Fruit fly (Drosophila melanogaster): ENCODE data around the gene CG31800.
A peak's percentile ranks its signal among the peaks of the same experiment; 100 is the strongest.

Gene CG31800

DNA sequence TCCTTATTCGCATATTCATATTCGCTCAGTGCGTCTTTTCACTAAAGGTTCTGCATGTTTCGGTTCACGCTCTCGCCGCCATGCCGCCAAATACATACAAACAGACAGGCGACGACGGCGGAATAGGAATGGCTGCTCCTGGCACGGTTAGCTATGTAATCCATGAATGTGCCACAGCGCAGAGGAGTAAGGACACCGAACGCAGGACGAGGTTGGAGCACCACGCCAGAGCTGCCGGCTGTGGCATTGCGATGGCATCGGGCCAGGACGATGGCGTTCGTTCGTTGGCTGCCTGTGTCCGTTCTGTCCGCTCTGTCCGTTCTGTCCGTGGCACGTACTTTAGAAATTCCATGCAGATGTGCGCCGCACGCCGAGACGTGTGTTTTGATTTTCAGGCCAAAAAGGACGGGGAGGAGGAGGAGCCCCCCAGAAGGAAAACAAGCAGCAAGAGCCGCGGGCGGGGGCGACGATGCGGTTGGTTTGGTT is 19.5 kb downstream of the CG31800 start:
- no peak for TF ChIP-seq pan (optimal IDR thresholded peaks at IDR 0.05)
- no peak for TF ChIP-seq usp (GFP tag; optimal IDR thresholded peaks at IDR 0.05)
- no peak for TF ChIP-seq CG8478 (optimal IDR thresholded peaks at IDR 0.05)
- no peak for TF ChIP-seq EcR (GFP tag; optimal IDR thresholded peaks at IDR 0.05)
- no peak for TF ChIP-seq Dll (optimal IDR thresholded peaks at IDR 0.05)
- no peak for TF ChIP-seq psq (optimal IDR thresholded peaks at IDR 0.05)

DNA sequence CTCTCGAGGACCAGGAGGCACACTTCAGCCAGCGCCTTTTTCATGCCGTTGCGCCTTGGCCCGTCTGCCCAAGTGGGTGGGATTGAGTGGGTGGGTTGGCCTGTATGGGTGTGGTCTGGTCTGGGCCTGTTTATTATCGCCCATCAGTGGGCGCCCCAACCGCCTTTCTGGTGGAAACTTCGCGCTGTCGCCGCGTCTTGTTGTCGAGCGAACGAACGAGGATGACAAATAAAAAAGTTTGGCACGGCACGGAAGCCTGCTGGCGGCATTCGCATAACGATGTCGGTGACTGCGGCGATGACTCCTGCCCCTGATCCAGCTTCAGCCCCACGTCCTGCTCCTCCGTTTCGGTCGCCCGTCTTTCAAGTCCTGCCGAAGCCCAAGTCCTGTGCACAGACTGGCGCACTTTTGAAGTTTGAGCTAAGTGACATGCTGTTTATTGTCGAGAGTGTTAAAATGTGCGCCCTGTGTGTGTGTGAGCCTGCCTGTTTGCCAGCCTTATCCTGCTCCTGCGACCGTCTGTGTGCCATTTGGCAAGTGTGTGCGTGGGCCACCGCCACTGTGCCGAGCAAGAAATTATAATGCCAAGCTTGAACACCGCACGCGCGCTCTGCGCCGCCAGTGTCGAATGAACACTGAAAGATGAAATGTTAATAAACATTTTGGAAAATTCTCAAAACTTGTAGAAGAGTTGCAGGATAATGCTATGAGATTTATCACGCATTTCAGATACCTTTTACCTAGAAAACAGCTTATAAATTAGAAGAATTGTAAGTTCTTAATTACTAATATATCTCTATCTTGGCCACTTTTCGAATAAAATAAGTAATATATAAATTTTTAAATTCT is 20.1 kb downstream of the CG31800 start:
- no peak for TF ChIP-seq usp (GFP tag; optimal IDR thresholded peaks at IDR 0.05)
- TF ChIP-seq CG8478 (optimal IDR thresholded peaks at IDR 0.05): no peak
- no peak for TF ChIP-seq EcR (GFP tag; optimal IDR thresholded peaks at IDR 0.05)
- no peak for TF ChIP-seq Dll (optimal IDR thresholded peaks at IDR 0.05)
- no peak for TF ChIP-seq pan (optimal IDR thresholded peaks at IDR 0.05)
- TF ChIP-seq psq (optimal IDR thresholded peaks at IDR 0.05): no peak

DNA sequence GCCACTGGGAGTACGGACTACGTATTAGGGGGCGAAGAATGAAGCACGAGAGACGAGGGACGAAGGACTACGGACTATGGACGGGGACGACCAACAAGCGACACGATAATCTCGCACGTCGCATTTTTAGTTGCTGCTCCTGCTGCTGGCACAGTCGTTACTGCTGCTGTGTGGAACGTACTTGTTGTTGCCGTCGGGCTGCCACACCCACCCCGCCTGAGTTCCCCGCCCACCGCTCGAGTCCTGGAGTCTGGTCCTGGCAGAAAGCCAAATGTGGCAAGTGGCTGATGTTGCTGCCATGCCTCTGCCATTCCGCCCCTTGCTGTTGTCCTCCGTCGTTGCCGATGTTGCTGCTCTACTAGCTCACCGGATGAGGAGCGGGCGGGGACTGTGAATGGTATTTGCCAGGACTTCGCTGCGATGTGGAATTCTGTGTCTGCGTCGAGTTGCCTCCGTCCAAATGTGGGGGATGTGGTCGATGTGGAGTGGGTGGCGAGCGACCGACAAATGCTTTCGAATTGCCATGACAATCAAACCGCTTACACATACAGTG is 21.5 kb downstream of the CG31800 start:
- no peak for TF ChIP-seq Dll (optimal IDR thresholded peaks at IDR 0.05)
- TF ChIP-seq pan (optimal IDR thresholded peaks at IDR 0.05): no peak
- TF ChIP-seq usp (GFP tag; optimal IDR thresholded peaks at IDR 0.05): no peak
- no peak for TF ChIP-seq CG8478 (optimal IDR thresholded peaks at IDR 0.05)
- no peak for TF ChIP-seq psq (optimal IDR thresholded peaks at IDR 0.05)
- no peak for TF ChIP-seq EcR (GFP tag; optimal IDR thresholded peaks at IDR 0.05)

DNA sequence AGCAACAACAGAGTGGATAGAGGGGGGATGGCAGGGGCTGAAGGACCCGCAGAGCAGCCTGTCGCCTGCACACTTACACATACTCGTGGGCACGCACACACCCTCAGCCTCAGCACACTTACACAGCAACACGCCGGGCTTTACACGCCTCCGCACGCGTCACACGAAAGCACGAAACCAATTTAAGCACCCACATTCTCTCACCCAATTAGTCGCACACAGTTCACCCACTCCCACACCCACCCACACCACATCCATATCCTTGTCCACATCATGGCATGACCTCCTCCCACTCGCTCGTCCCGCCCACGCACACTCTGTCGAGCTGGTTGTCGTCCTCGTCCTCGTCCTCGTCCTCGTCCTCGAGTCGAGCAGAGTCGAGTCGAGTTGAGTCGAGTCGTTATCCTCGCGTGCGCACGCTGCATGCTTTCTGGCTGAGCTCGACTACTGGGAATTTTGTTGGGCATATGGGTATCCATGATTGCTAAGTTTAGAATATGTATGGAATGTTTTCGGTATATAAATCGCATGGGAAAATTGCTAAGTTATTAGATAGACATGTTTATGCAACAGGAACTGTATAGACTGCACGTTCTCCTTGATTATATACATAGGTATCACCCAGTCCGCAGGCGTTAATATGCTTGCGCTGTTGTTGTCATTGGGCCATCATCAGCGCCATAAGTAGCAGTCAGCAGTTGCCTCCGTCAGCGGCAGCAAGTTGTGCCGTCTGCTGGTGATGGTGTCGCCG is 22.3 kb downstream of the CG31800 start:
- TF ChIP-seq pan (optimal IDR thresholded peaks at IDR 0.05) (peak; percentile 62), usp (GFP tag; optimal IDR thresholded peaks at IDR 0.05) (no peak)

DNA sequence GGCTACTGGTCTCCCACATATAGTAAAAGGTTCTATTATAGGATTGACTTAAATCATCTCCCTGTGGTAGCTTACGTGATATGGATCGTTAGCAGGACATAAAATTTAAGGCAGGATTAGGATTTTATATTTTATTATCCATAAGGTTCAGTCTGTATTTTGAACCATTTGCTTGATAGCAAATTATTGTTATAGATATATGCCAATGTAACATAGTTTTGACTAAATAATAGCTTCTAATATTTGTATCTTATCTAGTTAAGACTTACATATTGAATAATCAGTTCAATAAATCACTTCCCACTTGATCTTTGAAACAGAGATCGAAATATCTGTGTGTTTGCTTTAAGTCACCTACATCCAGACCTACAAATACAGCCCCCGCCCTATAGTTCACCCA is 23.8 kb downstream of the CG31800 start, which contains the start of gene robl37BC:
Gene robl37BC, plus strand, starts transcription at position 301 of the 400 bp plus-strand sequence.
- TF ChIP-seq psq (optimal IDR thresholded peaks at IDR 0.05) (no peak), EcR (GFP tag; optimal IDR thresholded peaks at IDR 0.05) (no peak), pan (optimal IDR thresholded peaks at IDR 0.05) (no peak), usp (GFP tag; optimal IDR thresholded peaks at IDR 0.05) (no peak), Dll (optimal IDR thresholded peaks at IDR 0.05) (no peak), CG8478 (optimal IDR thresholded peaks at IDR 0.05) (no peak)

DNA sequence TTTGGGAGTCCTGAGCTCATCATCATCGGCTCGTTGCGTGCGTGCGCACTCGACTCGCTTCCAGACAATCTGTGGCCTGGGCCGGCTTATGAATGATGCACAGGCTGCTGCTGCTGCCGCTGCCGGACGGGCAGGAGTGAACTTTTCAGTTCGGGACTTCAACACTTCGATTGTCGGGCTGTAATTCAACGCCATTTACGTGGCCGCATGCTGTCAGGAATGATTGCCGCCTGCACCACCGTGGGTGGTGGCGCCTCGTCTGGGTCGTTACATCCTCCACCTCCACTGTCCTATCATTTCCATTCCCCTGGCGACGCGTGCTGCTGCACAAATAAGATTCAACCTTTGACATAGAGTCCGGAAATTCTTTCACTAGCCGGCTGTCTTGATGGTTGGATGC is 24.3 kb downstream of the CG31800 start:
- TF ChIP-seq usp (GFP tag; optimal IDR thresholded peaks at IDR 0.05) (no peak), CG8478 (optimal IDR thresholded peaks at IDR 0.05) (no peak), EcR (GFP tag; optimal IDR thresholded peaks at IDR 0.05) (no peak), psq (optimal IDR thresholded peaks at IDR 0.05) (no peak), pan (optimal IDR thresholded peaks at IDR 0.05) (no peak), Dll (optimal IDR thresholded peaks at IDR 0.05) (no peak)

DNA sequence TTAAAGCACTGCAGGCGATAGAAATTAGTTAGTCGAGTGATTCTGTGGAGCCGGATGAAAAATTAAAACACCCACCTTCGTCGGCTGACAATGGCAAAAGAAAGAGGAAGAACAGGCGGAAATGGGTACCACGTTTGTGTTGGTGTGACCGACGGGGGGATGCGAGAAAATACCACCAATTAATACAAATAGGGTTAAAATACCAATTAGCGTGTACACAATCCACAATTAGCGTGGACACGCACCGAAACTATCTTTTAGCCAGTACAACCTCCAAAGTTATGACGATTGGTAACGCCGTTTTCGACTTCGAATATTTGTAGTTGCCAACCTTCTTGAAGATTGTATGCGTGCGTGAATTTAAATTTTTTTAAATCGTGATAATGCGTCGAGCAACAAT is 25.2 kb downstream of the CG31800 start, which contains the start of gene RpL30:
Gene RpL30, minus strand, starts transcription at position 177 of the 400 bp plus-strand sequence.
- TF ChIP-seq Dll (optimal IDR thresholded peaks at IDR 0.05): no peak
- TF ChIP-seq psq (optimal IDR thresholded peaks at IDR 0.05): no peak
- TF ChIP-seq EcR (GFP tag; optimal IDR thresholded peaks at IDR 0.05): no peak
- no peak for TF ChIP-seq usp (GFP tag; optimal IDR thresholded peaks at IDR 0.05)
- no peak for TF ChIP-seq CG8478 (optimal IDR thresholded peaks at IDR 0.05)
- TF ChIP-seq pan (optimal IDR thresholded peaks at IDR 0.05): no peak

DNA sequence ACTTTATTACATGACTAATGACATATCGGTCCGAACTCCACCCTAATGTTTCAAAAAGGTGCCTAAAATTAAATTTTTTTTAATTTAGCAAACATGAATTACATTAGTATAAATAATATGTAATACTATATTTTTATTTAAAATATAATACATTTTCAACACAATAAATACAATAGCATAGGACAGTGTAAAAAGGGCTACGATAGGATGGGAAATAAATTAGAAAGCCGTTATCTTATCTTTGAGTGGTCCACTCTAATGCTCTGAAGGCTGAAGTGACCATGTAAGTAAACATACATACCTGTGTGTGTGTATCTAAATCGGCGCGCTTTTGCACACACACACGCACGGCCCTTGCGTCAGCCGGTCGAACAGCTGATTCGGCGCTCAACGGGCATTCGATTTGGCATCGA is 31.4 kb downstream of the CG31800 start, which contains the start of gene CG31793:
Gene CG31793, plus strand, starts transcription at position 409 of the 413 bp plus-strand sequence.
- TF ChIP-seq usp (GFP tag; optimal IDR thresholded peaks at IDR 0.05): no peak
- TF ChIP-seq EcR (GFP tag; optimal IDR thresholded peaks at IDR 0.05): no peak
- TF ChIP-seq CG8478 (optimal IDR thresholded peaks at IDR 0.05): no peak

DNA sequence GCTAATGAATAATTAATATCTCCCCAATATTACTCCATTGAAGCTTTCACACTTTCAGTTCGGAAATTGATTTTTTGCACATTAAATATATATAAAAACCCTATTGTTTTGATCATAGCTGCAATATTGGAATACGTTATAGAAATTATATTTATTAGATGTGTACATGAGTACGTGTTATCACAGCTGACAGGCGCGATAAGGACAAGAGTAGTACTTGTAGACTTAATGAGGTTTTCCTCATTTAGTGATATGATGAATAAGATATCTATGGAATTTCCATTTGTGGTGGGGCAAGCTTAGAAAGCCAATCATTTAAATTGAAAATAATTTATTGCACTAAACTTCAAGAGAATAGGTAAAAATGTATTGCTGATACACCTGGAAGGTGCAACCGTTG is 31.9 kb downstream of the CG31800 start:
- TF ChIP-seq psq (optimal IDR thresholded peaks at IDR 0.05) (no peak), pan (optimal IDR thresholded peaks at IDR 0.05) (no peak), EcR (GFP tag; optimal IDR thresholded peaks at IDR 0.05) (no peak), CG8478 (optimal IDR thresholded peaks at IDR 0.05) (no peak), Dll (optimal IDR thresholded peaks at IDR 0.05) (no peak), usp (GFP tag; optimal IDR thresholded peaks at IDR 0.05) (no peak)

DNA sequence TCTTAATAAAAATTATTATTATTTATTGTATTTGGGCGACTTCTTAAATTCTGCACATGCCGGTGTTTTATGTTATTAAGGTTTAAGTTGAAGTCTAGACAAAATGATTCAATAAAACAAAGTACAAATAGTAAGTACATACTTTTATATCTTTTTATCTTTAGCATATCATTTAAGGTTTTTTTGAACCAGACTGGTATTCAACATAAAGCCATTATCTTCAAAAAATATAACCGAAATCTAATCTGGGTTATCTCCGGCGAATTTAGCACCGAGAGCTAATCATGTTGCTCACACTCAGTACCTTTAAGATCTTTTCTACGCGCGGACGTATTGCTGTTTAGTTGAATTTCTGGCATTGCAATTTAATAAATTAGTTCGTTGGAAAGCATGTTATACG is 37.2 kb downstream of the CG31800 start, which contains the start of gene CG31792:
Gene CG31792, plus strand, starts transcription at position 301 of the 400 bp plus-strand sequence.
- TF ChIP-seq Dll (optimal IDR thresholded peaks at IDR 0.05): no peak
- TF ChIP-seq pan (optimal IDR thresholded peaks at IDR 0.05): no peak
- TF ChIP-seq usp (GFP tag; optimal IDR thresholded peaks at IDR 0.05): no peak
- no peak for TF ChIP-seq psq (optimal IDR thresholded peaks at IDR 0.05)
- TF ChIP-seq EcR (GFP tag; optimal IDR thresholded peaks at IDR 0.05): no peak
- TF ChIP-seq CG8478 (optimal IDR thresholded peaks at IDR 0.05): no peak

DNA sequence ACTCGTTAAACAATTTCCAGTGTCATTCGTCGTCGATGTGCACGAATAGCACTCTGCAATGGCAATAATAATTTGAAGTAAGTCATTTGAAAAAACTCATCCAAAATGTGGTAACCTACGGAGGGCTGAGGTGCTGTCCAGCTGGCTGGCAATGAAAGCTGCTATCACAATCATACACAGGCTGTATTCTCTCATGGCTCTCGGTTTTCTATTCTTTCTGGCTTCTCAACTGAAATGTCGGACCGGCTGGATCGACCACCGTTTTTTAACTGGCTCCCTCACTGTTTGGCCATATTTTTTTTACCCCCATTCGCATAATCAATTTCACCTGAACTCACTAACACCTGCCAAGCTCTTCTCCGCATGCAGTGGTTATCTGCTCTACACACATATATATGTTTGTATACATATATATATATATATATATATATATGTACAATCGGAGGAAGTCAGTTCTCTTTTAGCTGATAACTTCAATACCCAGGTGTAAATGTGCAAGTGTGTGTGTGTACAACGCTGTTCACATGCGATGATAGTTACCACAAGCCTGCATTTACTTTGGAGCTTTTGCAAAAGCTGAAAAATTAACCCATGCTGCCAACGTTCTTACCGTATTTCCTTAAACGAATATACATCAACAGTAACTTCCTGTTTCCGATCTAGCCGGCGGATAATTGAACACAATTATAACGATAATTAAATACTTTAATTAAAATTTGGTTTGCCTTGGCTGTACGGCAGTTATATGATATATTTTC is 38.5 kb downstream of the CG31800 start, which contains the start of gene CG10650:
Gene CG10650, minus strand, starts transcription at position 275 of the 758 bp plus-strand sequence.
- TF ChIP-seq pan (optimal IDR thresholded peaks at IDR 0.05) (no peak), psq (optimal IDR thresholded peaks at IDR 0.05) (no peak), Dll (optimal IDR thresholded peaks at IDR 0.05) (no peak), CG8478 (optimal IDR thresholded peaks at IDR 0.05) (no peak), EcR (GFP tag; optimal IDR thresholded peaks at IDR 0.05) (no peak), usp (GFP tag; optimal IDR thresholded peaks at IDR 0.05) (no peak)
